Worm (Caenorhabditis elegans) whole organism, L3 larva: ENCODE data around the gene usp-39.

ENCODE experiments used
- R02D3.7 ChIP-seq: fragments of 150-350 bp; optimal IDR thresholded peaks from 2 replicates; lab custom pipeline; 2014; ENCODE audit warnings: missing biosample characterization, missing genetic modification characterization
- ZK546.5 ChIP-seq: sonication (generic microtip); optimal IDR thresholded peaks from 2 replicates; lab custom pipeline; 2017; ENCODE audit warnings: missing biosample characterization, missing genetic modification characterization
- aly-2 ChIP-seq: fragments of 150-350 bp; optimal IDR thresholded peaks from 2 replicates; lab custom pipeline; 2014; ENCODE audit warnings: missing biosample characterization, missing genetic modification characterization
- ama-1 ChIP-seq: fragments of 150-350 bp; optimal IDR thresholded peaks from 2 replicates; lab custom pipeline; 2018
- ceh-16 ChIP-seq: sonication (generic microtip); optimal IDR thresholded peaks from 2 replicates; lab custom pipeline; 2017; ENCODE audit warnings: missing biosample characterization, missing genetic modification characterization
- ceh-28 ChIP-seq: fragments of 150-350 bp; optimal IDR thresholded peaks from 2 replicates; lab custom pipeline; 2014; ENCODE audit warnings: missing biosample characterization, missing genetic modification reagents, missing genetic modification characterization
- ceh-82 ChIP-seq: fragments of 150-350 bp; optimal IDR thresholded peaks from 2 replicates; lab custom pipeline; 2014; ENCODE audit warnings: missing biosample characterization, missing genetic modification characterization
- ceh-9 ChIP-seq: sonication (generic microtip); optimal IDR thresholded peaks from 2 replicates; lab custom pipeline; 2018; ENCODE audit warnings: missing biosample characterization, missing genetic modification characterization
- daf-12 ChIP-seq: fragments of 150-350 bp; optimal IDR thresholded peaks from 2 replicates; lab custom pipeline; 2014; ENCODE audit warnings: missing biosample characterization, missing genetic modification reagents, missing genetic modification characterization
- egl-27 ChIP-seq: sonication (generic microtip); optimal IDR thresholded peaks from 4 replicates; lab custom pipeline; 2017; ENCODE audit warnings: missing biosample characterization, missing genetic modification reagents, missing genetic modification characterization
- egl-5 ChIP-seq: fragments of 150-350 bp; optimal IDR thresholded peaks from 2 replicates; lab custom pipeline; 2017; ENCODE audit warnings: missing biosample characterization, missing genetic modification reagents, missing genetic modification characterization, inconsistent platforms
- elt-1 ChIP-seq: fragments of 150-350 bp; optimal IDR thresholded peaks from 2 replicates; lab custom pipeline; 2014; ENCODE audit warnings: missing biosample characterization, missing genetic modification characterization
- elt-2 ChIP-seq: sonication (generic microtip); optimal IDR thresholded peaks from 2 replicates; lab custom pipeline; 2016; ENCODE audit warnings: missing genetic modification reagents, mild to moderate bottlenecking, missing genetic modification characterization, missing compliant biosample characterization
- eor-1 ChIP-seq, 2 experiments: fragments of 150-350 bp; optimal IDR thresholded peaks; 2 replicates each; lab custom pipeline; 2014 to 2018; ENCODE audit warnings: missing biosample characterization in 2 of 2, missing genetic modification characterization in 2 of 2
- fkh-10 ChIP-seq: sonication (generic microtip); optimal IDR thresholded peaks from 2 replicates; lab custom pipeline; 2017; ENCODE audit warnings: missing biosample characterization, missing genetic modification reagents, missing genetic modification characterization
- fkh-2 ChIP-seq: fragments of 150-350 bp; optimal IDR thresholded peaks from 2 replicates; lab custom pipeline; 2014; ENCODE audit warnings: missing biosample characterization, missing genetic modification reagents, missing genetic modification characterization
- fos-1 ChIP-seq: fragments of 150-350 bp; optimal IDR thresholded peaks from 2 replicates; lab custom pipeline; 2014; ENCODE audit warnings: missing biosample characterization, missing genetic modification characterization
- hmg-11 ChIP-seq: sonication (generic microtip); optimal IDR thresholded peaks from 2 replicates; lab custom pipeline; 2016; ENCODE audit warnings: missing genetic modification characterization, missing compliant biosample characterization
- jun-1 ChIP-seq: fragments of 150-350 bp; optimal IDR thresholded peaks from 2 replicates; lab custom pipeline; 2014; ENCODE audit warnings: missing biosample characterization, missing genetic modification reagents, missing genetic modification characterization
- lin-15B ChIP-seq: fragments of 150-350 bp; optimal IDR thresholded peaks from 2 replicates; lab custom pipeline; 2014; ENCODE audit warnings: missing biosample characterization, missing genetic modification characterization
- lin-39 ChIP-seq: fragments of 150-350 bp; optimal IDR thresholded peaks from 2 replicates; lab custom pipeline; 2018; ENCODE audit warnings: missing biosample characterization, missing genetic modification reagents, missing genetic modification characterization
- lsy-12 ChIP-seq: sonication (generic microtip); optimal IDR thresholded peaks from 2 replicates; lab custom pipeline; 2016; ENCODE audit warnings: mild to moderate bottlenecking, missing genetic modification characterization, missing compliant biosample characterization
- mdl-1 ChIP-seq: fragments of 150-350 bp; optimal IDR thresholded peaks from 2 replicates; lab custom pipeline; 2014; ENCODE audit warnings: missing biosample characterization, missing genetic modification characterization
- mml-1 ChIP-seq: fragments of 150-350 bp; sonication (generic microtip); optimal IDR thresholded peaks from 3 replicates; lab custom pipeline; 2014; ENCODE audit warnings: missing biosample characterization, missing genetic modification characterization
- nfya-1 ChIP-seq: sonication (generic microtip); optimal IDR thresholded peaks from 2 replicates; lab custom pipeline; 2017; ENCODE audit warnings: missing genetic modification characterization, mild to moderate bottlenecking, missing compliant biosample characterization, antibody characterized with exemption, moderate library complexity; ENCODE audit not compliant: insufficient read depth
- nhr-11 ChIP-seq: fragments of 150-350 bp; optimal IDR thresholded peaks from 2 replicates; lab custom pipeline; 2014; ENCODE audit warnings: missing biosample characterization, missing genetic modification characterization
- nhr-12 ChIP-seq: fragments of 150-350 bp; optimal IDR thresholded peaks from 2 replicates; lab custom pipeline; 2014; ENCODE audit warnings: missing biosample characterization, missing genetic modification characterization
- nhr-23 ChIP-seq: fragments of 150-350 bp; optimal IDR thresholded peaks from 2 replicates; lab custom pipeline; 2014; ENCODE audit warnings: missing biosample characterization, missing genetic modification reagents, missing genetic modification characterization
- nhr-237 ChIP-seq: fragments of 150-350 bp; optimal IDR thresholded peaks from 2 replicates; lab custom pipeline; 2014; ENCODE audit warnings: missing biosample characterization, missing genetic modification characterization
- nhr-25 ChIP-seq: sonication (generic microtip); optimal IDR thresholded peaks from 2 replicates; lab custom pipeline; 2017; ENCODE audit warnings: missing biosample characterization, missing genetic modification characterization
- nhr-28 ChIP-seq: fragments of 150-350 bp; optimal IDR thresholded peaks from 2 replicates; lab custom pipeline; 2014; ENCODE audit warnings: missing biosample characterization, missing genetic modification characterization
- nhr-43 ChIP-seq: sonication (generic microtip); optimal IDR thresholded peaks from 2 replicates; lab custom pipeline; 2016; ENCODE audit warnings: mild to moderate bottlenecking, missing genetic modification characterization, missing compliant biosample characterization; ENCODE audit not compliant: poor library complexity, severe bottlenecking
- nhr-67 ChIP-seq: fragments of 150-350 bp; optimal IDR thresholded peaks from 2 replicates; lab custom pipeline; 2014; ENCODE audit warnings: missing biosample characterization, missing genetic modification characterization
- nhr-76 ChIP-seq: fragments of 150-350 bp; sonication (generic microtip); optimal IDR thresholded peaks from 5 replicates; lab custom pipeline; 2014; ENCODE audit warnings: missing biosample characterization, missing genetic modification characterization
- nhr-77 ChIP-seq: fragments of 150-350 bp; optimal IDR thresholded peaks from 2 replicates; lab custom pipeline; 2014; ENCODE audit warnings: missing biosample characterization, missing genetic modification characterization
- pha-4 ChIP-seq: fragments of 150-350 bp; optimal IDR thresholded peaks from 2 replicates; lab custom pipeline; 2014; ENCODE audit warnings: missing biosample characterization, missing genetic modification reagents, missing genetic modification characterization
- pqm-1 ChIP-seq: fragments of 150-350 bp; optimal IDR thresholded peaks from 2 replicates; lab custom pipeline; 2017; ENCODE audit warnings: missing biosample characterization, missing genetic modification characterization, inconsistent platforms
- skn-1 ChIP-seq: fragments of 150-350 bp; optimal IDR thresholded peaks from 2 replicates; lab custom pipeline; 2014; ENCODE audit warnings: missing biosample characterization, missing genetic modification characterization
- snpc-4 ChIP-seq: fragments of 150-350 bp; optimal IDR thresholded peaks from 2 replicates; lab custom pipeline; 2014; ENCODE audit warnings: missing biosample characterization, missing genetic modification characterization
- tbx-2 ChIP-seq: sonication (generic microtip); optimal IDR thresholded peaks from 2 replicates; lab custom pipeline; 2016; ENCODE audit warnings: mild to moderate bottlenecking, missing genetic modification characterization, missing compliant biosample characterization
- unc-39 ChIP-seq: sonication (generic microtip); optimal IDR thresholded peaks from 4 replicates; lab custom pipeline; 2017; ENCODE audit warnings: missing biosample characterization, missing genetic modification characterization
- unc-62 ChIP-seq: fragments of 150-350 bp; sonication (generic microtip); optimal IDR thresholded peaks from 4 replicates; lab custom pipeline; 2014; ENCODE audit warnings: missing biosample characterization, missing genetic modification reagents, missing genetic modification characterization
- zag-1 ChIP-seq: fragments of 150-350 bp; optimal IDR thresholded peaks from 2 replicates; lab custom pipeline; 2014; ENCODE audit warnings: missing biosample characterization, missing genetic modification characterization
- ztf-11 ChIP-seq: fragments of 150-350 bp; optimal IDR thresholded peaks from 2 replicates; lab custom pipeline; 2014; ENCODE audit warnings: missing biosample characterization, missing genetic modification characterization
- ztf-4 ChIP-seq: fragments of 150-350 bp; optimal IDR thresholded peaks from 2 replicates; lab custom pipeline; 2014; ENCODE audit warnings: missing biosample characterization, missing genetic modification characterization

Gene usp-39

DNA sequence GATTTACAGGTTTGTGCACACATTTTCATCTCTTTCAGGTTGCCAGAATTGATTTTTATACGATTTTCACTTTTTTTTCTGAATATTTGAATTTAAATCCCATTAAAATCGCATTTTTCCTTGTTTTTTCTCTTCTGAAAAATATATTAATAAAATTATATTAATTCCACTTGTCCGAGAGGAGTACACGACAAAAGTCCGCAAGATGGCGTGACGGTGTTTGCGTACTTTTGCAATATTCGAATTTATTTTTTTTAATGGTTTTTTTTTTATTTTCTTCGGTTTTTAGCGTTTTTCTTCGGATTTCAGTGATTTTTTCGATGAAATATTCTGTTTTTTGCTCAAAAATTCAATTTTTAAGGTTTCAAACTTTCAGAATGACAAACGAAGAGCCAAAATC, at the start of gene usp-39:
TSS of gene usp-39 (plus strand) at position 377 of the 400 bp plus-strand sequence.
- TF ChIP-seq fkh-10 (GFP tag; lab: Kevin White, UChicago) (peak; percentile 53), egl-5 (peak; percentile 84), lin-15B (tag; lab: Kevin White, UChicago) (peak; percentile 89), pqm-1 (tag; lab: Kevin White, UChicago) (peak; percentile 5), mml-1 (tag; lab: Kevin White, UChicago) (no peak), nhr-25 (tag; lab: Kevin White, UChicago) (no peak), skn-1 (tag; lab: Kevin White, UChicago) (peak; percentile 0), daf-12 (tag; lab: Kevin White, UChicago) (no peak), fos-1 (tag; lab: Kevin White, UChicago) (no peak), ceh-82 (tag; lab: Kevin White, UChicago) (peak; percentile 45), ztf-11 (tag; lab: Kevin White, UChicago) (no peak), zag-1 (tag; lab: Kevin White, UChicago) (no peak), nhr-67 (no peak), nhr-11 (tag; lab: Kevin White, UChicago) (no peak), lsy-12 (tag; lab: Kevin White, UChicago) (no peak), ztf-4 (no peak), unc-39 (tag; lab: Kevin White, UChicago) (no peak), tbx-2 (no peak), ceh-28 (tag; lab: Kevin White, UChicago) (peak; percentile 53), unc-62 (GFP tag; lab: Kevin White, UChicago) (peak; percentile 12), mdl-1 (tag; lab: Kevin White, UChicago) (no peak), nhr-23 (tag; lab: Kevin White, UChicago) (peak; percentile 88), eor-1 (tag; optimal IDR thresholded peaks at IDR 0.05; lab: Kevin White, UChicago) (no peak), R02D3.7 (tag; lab: Kevin White, UChicago) (peak; percentile 69), fkh-2 (tag; lab: Kevin White, UChicago) (no peak), nhr-43 (tag; lab: Kevin White, UChicago) (no peak), elt-1 (tag; lab: Kevin White, UChicago) (no peak), nfya-1 (tag; lab: Kevin White, UChicago) (peak; percentile 75), ceh-16 (no peak), ceh-9 (tag; lab: Kevin White, UChicago) (no peak), aly-2 (tag; lab: Kevin White, UChicago) (no peak), egl-27 (no peak), nhr-77 (tag; lab: Kevin White, UChicago) (no peak), elt-2 (tag; lab: Kevin White, UChicago) (peak; percentile 55), jun-1 (peak; percentile 45), nhr-12 (tag; lab: Kevin White, UChicago) (no peak), lin-39 (peak; percentile 6), ama-1 (lab: Kevin White, UChicago) (no peak), pha-4 (tag; lab: Kevin White, UChicago) (peak; percentile 85), nhr-237 (tag; lab: Kevin White, UChicago) (no peak), ZK546.5 (tag; lab: Kevin White, UChicago) (no peak), nhr-28 (no peak), hmg-11 (tag; lab: Kevin White, UChicago) (peak; percentile 88), snpc-4 (tag; lab: Kevin White, UChicago) (peak; percentile 83), nhr-76 (tag; lab: Kevin White, UChicago) (no peak)

- TF ChIP-seq lsy-12 (tag; lab: Kevin White, UChicago) (no peak), nhr-12 (tag; lab: Kevin White, UChicago) (no peak), tbx-2 (no peak), nhr-11 (tag; lab: Kevin White, UChicago) (no peak), nhr-76 (tag; lab: Kevin White, UChicago) (no peak), nhr-77 (tag; lab: Kevin White, UChicago) (no peak), egl-27 (no peak)
Measured at ce11 chrII:2518487-2518886, 46.6 kb upstream of the usp-39 start.
